Worm (Caenorhabditis elegans) whole organism, L4 larva: ENCODE data around the gene ZK822.9.
A peak's percentile ranks its signal among the peaks of the same experiment; 100 is the strongest.

Source experiments
- F10B5.3 ChIP-seq: sonication (generic microtip); optimal IDR thresholded peaks from 2 replicates; lab custom pipeline; 2016; ENCODE audit warnings: mild to moderate bottlenecking, missing genetic modification characterization, missing compliant biosample characterization
- F37D6.2 ChIP-seq: sonication (generic microtip); optimal IDR thresholded peaks from 2 replicates; lab custom pipeline; 2016; ENCODE audit warnings: mild to moderate bottlenecking, missing genetic modification characterization, missing compliant biosample characterization
- F49E8.2 ChIP-seq: sonication (generic microtip); optimal IDR thresholded peaks from 2 replicates; lab custom pipeline; 2016; ENCODE audit warnings: missing compliant biosample characterization, mild to moderate bottlenecking, missing genetic modification characterization, borderline replicate concordance
- T20F7.1 ChIP-seq: fragments of 200-800 bp; sonication (Bioruptor generic); optimal IDR thresholded peaks from 2 replicates; lab custom pipeline; 2018; ENCODE audit warnings: mild to moderate bottlenecking, missing genetic modification characterization, missing compliant biosample characterization
- Y105C5A.15 ChIP-seq: fragments of 200-800 bp; sonication (Bioruptor generic); IDR thresholded peaks from 2 replicates; pipeline ENCODE4 v1.3.6; 2022; ENCODE audit warnings: missing genetic modification characterization, missing compliant biosample characterization
- Y48G9A.11 ChIP-seq: fragments of 200-800 bp; sonication (Bioruptor generic); IDR thresholded peaks from 2 replicates; pipeline ENCODE4 v1.3.6; 2022; ENCODE audit warnings: missing genetic modification reagents, missing genetic modification characterization, missing compliant biosample characterization
- ZK337.2 ChIP-seq: fragments of 200-800 bp; sonication (Bioruptor generic); IDR thresholded peaks from 2 replicates; pipeline ENCODE4 v1.3.6; 2022; ENCODE audit warnings: missing genetic modification reagents, missing genetic modification characterization, missing compliant biosample characterization
- aha-1 ChIP-seq: fragments of 150-350 bp; peaks from one replicate; lab custom pipeline; 2014; ENCODE audit warnings: missing biosample characterization, missing genetic modification characterization
- attf-4 ChIP-seq: sonication (generic microtip); optimal IDR thresholded peaks from 3 replicates; lab custom pipeline; 2017; ENCODE audit warnings: missing biosample characterization, missing genetic modification characterization
- ceh-20 ChIP-seq: fragments of 200-800 bp; sonication (Bioruptor generic); IDR thresholded peaks from 2 replicates; pipeline ENCODE4 v1.3.6; 2022; ENCODE audit warnings: missing genetic modification reagents, missing genetic modification characterization, missing compliant biosample characterization
- ceh-28 ChIP-seq: fragments of 150-350 bp; optimal IDR thresholded peaks from 2 replicates; lab custom pipeline; 2014; ENCODE audit warnings: missing biosample characterization, missing genetic modification reagents, missing genetic modification characterization
- ceh-44 ChIP-seq: fragments of 200-800 bp; sonication (Bioruptor generic); IDR thresholded peaks from 2 replicates; pipeline ENCODE4 v1.3.6; 2022; ENCODE audit warnings: missing genetic modification reagents, missing genetic modification characterization, missing compliant biosample characterization
- daf-19 ChIP-seq: fragments of 200-800 bp; sonication (Bioruptor generic); conservative IDR thresholded peaks from 2 replicates; pipeline ENCODE4 v1.3.6; 2022; ENCODE audit warnings: missing genetic modification characterization, missing compliant biosample characterization
- daf-8 ChIP-seq: fragments of 200-800 bp; sonication (Bioruptor generic); IDR thresholded peaks from 2 replicates; pipeline ENCODE4 v1.3.6; 2022; ENCODE audit warnings: missing genetic modification characterization, missing compliant biosample characterization
- dmd-8 ChIP-seq: fragments of 200-800 bp; sonication (Bioruptor generic); IDR thresholded peaks from 2 replicates; pipeline ENCODE4 v1.3.6; 2022; ENCODE audit warnings: missing genetic modification characterization, missing compliant biosample characterization
- dpl-1 ChIP-seq: fragments of 150-350 bp; optimal IDR thresholded peaks from 2 replicates; lab custom pipeline; 2014; ENCODE audit warnings: missing biosample characterization, missing genetic modification reagents, missing genetic modification characterization
- dve-1 ChIP-seq: sonication (generic microtip); optimal IDR thresholded peaks from 2 replicates; lab custom pipeline; 2017; ENCODE audit warnings: antibody characterized with exemption, mild to moderate bottlenecking, missing genetic modification characterization, missing compliant biosample characterization; ENCODE audit not compliant: insufficient read depth
- fos-1 ChIP-seq: fragments of 150-350 bp; optimal IDR thresholded peaks from 2 replicates; lab custom pipeline; 2014; ENCODE audit warnings: missing biosample characterization, missing genetic modification characterization
- gei-8 ChIP-seq: fragments of 200-800 bp; sonication (Bioruptor generic); optimal IDR thresholded peaks from 2 replicates; lab custom pipeline; 2018; ENCODE audit warnings: mild to moderate bottlenecking, missing genetic modification characterization, missing compliant biosample characterization
- hif-1 ChIP-seq, 2 experiments: sonication (generic microtip); optimal IDR thresholded peaks; 2 replicates each; lab custom pipeline; 2016 to 2017; ENCODE audit warnings: missing compliant biosample characterization in 2 of 2, missing genetic modification characterization in 2 of 2, missing genetic modification reagents in 2 of 2, missing genotype in 2 of 2, mild to moderate bottlenecking in 1 of 2
- hlh-30 ChIP-seq: sonication (generic microtip); optimal IDR thresholded peaks from 2 replicates; lab custom pipeline; 2017; ENCODE audit warnings: antibody characterized with exemption, mild to moderate bottlenecking, missing genetic modification characterization, missing compliant biosample characterization; ENCODE audit not compliant: insufficient read depth
- hmg-1.1 ChIP-seq: fragments of 200-800 bp; sonication (Bioruptor generic); IDR thresholded peaks from 2 replicates; pipeline ENCODE4 v1.3.6; 2022; ENCODE audit warnings: missing genetic modification reagents, missing genetic modification characterization, missing compliant biosample characterization
- lin-29 ChIP-seq: fragments of 200-800 bp; sonication (Bioruptor generic); IDR thresholded peaks from 2 replicates; pipeline ENCODE4 v1.3.6; 2022; ENCODE audit warnings: missing genetic modification reagents, missing genetic modification characterization, missing compliant biosample characterization
- lin-38 ChIP-seq: fragments of 200-800 bp; sonication (Bioruptor generic); IDR thresholded peaks from 2 replicates; pipeline ENCODE4 v1.3.6; 2022; ENCODE audit warnings: missing genetic modification reagents, missing genetic modification characterization, missing compliant biosample characterization
- lin-39 ChIP-seq: fragments of 150-350 bp; optimal IDR thresholded peaks from 2 replicates; lab custom pipeline; 2014; ENCODE audit warnings: missing biosample characterization, missing genetic modification reagents, missing genetic modification characterization
- lsy-2 ChIP-seq, 2 experiments: fragments of 150-350 bp in 1 of 2; sonication (generic microtip) in 1 of 2; optimal IDR thresholded peaks; 2 replicates each; lab custom pipeline; 2014 to 2017; ENCODE audit warnings: missing biosample characterization in 2 of 2, missing genetic modification characterization in 2 of 2
- madf-5 ChIP-seq, 2 experiments: fragments of 200-800 bp; sonication (Bioruptor generic); IDR thresholded peaks; 2 replicates each; pipeline ENCODE4 v1.3.6; 2022; ENCODE audit warnings: missing compliant biosample characterization in 2 of 2, missing genetic modification characterization in 2 of 2
- madf-9 ChIP-seq: fragments of 200-800 bp; sonication (Bioruptor generic); conservative IDR thresholded peaks from 2 replicates; pipeline ENCODE4 v1.3.6; 2022; ENCODE audit warnings: missing genetic modification reagents, missing genetic modification characterization, missing compliant biosample characterization
- mdl-1 ChIP-seq, 2 experiments: fragments of 150-350 bp in 1 of 2; sonication (generic microtip) in 1 of 2; optimal IDR thresholded peaks; 2 replicates each; lab custom pipeline; 2014 to 2017; ENCODE audit warnings: missing biosample characterization in 2 of 2, missing genetic modification characterization in 2 of 2
- mep-1 ChIP-seq: fragments of 150-350 bp; sonication (generic microtip); optimal IDR thresholded peaks from 3 replicates; lab custom pipeline; 2014; ENCODE audit warnings: missing biosample characterization, missing genetic modification characterization
- mes-2 ChIP-seq: sonication (generic microtip); optimal IDR thresholded peaks from 2 replicates; lab custom pipeline; 2016; ENCODE audit warnings: missing genotype, mild to moderate bottlenecking, missing genetic modification characterization, missing compliant biosample characterization; ENCODE audit not compliant: poor library complexity, severe bottlenecking
- nhr-11 ChIP-seq: fragments of 150-350 bp; optimal IDR thresholded peaks from 2 replicates; lab custom pipeline; 2014; ENCODE audit warnings: missing biosample characterization, missing genetic modification characterization
- nhr-237 ChIP-seq: sonication (generic microtip); optimal IDR thresholded peaks from 2 replicates; lab custom pipeline; 2017; ENCODE audit warnings: missing biosample characterization, missing genetic modification characterization
- nhr-48 ChIP-seq: sonication (generic microtip); optimal IDR thresholded peaks from 2 replicates; lab custom pipeline; 2016; ENCODE audit warnings: mild to moderate bottlenecking, missing genetic modification characterization, missing compliant biosample characterization
- nhr-76 ChIP-seq: fragments of 150-350 bp; optimal IDR thresholded peaks from 2 replicates; lab custom pipeline; 2014; ENCODE audit warnings: missing biosample characterization, missing genetic modification characterization
- pqm-1 ChIP-seq: sonication (generic microtip); optimal IDR thresholded peaks from 2 replicates; lab custom pipeline; 2017; ENCODE audit warnings: missing biosample characterization, missing genetic modification characterization
- rbr-2 ChIP-seq: sonication (generic microtip); optimal IDR thresholded peaks from 2 replicates; lab custom pipeline; 2016; ENCODE audit warnings: missing genotype, missing genetic modification characterization, missing compliant biosample characterization
- set-16 ChIP-seq: fragments of 200-800 bp; sonication (Bioruptor generic); IDR thresholded peaks from 2 replicates; pipeline ENCODE4 v1.3.6; 2022; ENCODE audit warnings: missing genetic modification reagents, missing genetic modification characterization, missing compliant biosample characterization
- snpc-1.2 ChIP-seq: fragments of 200-800 bp; sonication (Bioruptor generic); IDR thresholded peaks from 2 replicates; pipeline ENCODE4 v1.3.6; 2022; ENCODE audit warnings: missing genetic modification reagents, missing genetic modification characterization, missing compliant biosample characterization
- snpc-4 ChIP-seq: fragments of 150-350 bp; optimal IDR thresholded peaks from 2 replicates; lab custom pipeline; 2014; ENCODE audit warnings: missing biosample characterization, missing genetic modification characterization
- spr-3 ChIP-seq: fragments of 200-800 bp; sonication (Bioruptor generic); optimal IDR thresholded peaks from 2 replicates; lab custom pipeline; 2018; ENCODE audit warnings: mild to moderate bottlenecking, missing genetic modification characterization, missing compliant biosample characterization
- unc-62 ChIP-seq, 3 experiments: fragments of 150-350 bp in 1 of 3; sonication (generic microtip); optimal IDR thresholded peaks in 2 of 3; peaks in 1 of 3; 1 replicate in 1 of 3; 2 replicates in 2 of 3; lab custom pipeline; 2014 to 2017; ENCODE audit warnings: missing biosample characterization in 3 of 3, missing genetic modification characterization in 3 of 3, missing genetic modification reagents in 3 of 3, missing genotype in 1 of 3
- zfp-2 ChIP-seq: sonication (generic microtip); optimal IDR thresholded peaks from 2 replicates; lab custom pipeline; 2016; ENCODE audit warnings: mild to moderate bottlenecking, missing genetic modification characterization, missing compliant biosample characterization
- ztf-11 ChIP-seq: fragments of 150-350 bp; optimal IDR thresholded peaks from 2 replicates; lab custom pipeline; 2014; ENCODE audit warnings: missing biosample characterization, missing genetic modification characterization

Gene ZK822.9

DNA sequence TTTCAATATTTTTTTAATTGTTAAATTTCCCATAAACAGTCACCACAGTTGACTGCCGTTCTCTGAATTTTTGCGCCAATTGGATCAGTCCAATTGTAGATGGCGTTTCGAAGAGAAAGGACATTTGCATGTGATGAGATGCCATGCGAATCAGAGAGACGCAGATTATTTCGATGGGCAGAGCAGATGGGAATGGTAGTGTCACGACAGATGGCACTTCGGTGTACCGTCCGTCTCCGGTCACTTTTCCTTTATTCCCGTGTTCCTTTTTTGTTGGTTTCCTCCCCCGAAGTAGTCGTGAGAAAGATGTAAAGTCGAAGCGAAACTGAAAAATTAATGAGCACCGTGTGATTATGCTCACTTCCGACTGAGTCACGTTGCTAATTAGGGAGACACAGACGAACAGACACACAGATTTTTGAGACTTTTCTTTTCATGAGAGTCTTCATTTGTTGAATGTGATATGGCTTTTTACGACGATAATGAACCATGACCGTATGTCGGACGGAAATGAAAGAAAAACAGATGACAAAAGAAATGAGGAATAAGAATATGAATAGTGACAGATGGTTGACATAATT, 48.0 kb upstream of the ZK822.9 start:
- TF ChIP-seq dve-1 (tag; lab: Kevin White, UChicago), result no peak
- 0 out of 2 replicates have a peak, but pooled peaks have one; percentile 42 for TF ChIP-seq dmd-8 (GFP tag; lab: Robert Waterston, UW)

DNA sequence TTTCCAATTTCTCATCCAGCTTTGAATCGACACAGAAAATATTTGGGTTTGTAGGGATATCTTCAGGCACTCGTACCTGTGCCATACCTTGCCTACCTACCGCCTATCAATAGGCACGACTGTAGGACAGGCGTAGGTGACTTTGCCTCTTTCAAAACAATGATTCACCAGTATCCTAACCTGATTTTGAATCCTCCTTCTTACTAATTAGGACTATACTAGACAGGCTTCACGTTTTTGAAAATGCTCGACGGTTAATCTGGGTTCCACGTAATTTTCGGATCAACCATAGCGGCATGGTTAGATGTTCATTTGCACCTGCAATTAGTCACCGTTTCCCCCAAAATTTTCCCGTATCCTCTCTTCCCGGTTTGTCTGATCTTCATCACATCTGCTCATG, 47.3 kb upstream of the ZK822.9 start:
- TF ChIP-seq Y48G9A.11 (GFP tag; lab: Robert Waterston, UW), result no peak
- TF ChIP-seq unc-62 (GFP tag; optimal IDR thresholded peaks at IDR 0.05 in 1 of 2; lab: Kevin White, UChicago), result peak in 1 of 2 experiments; percentile 65
- no peak for TF ChIP-seq unc-62 (tag; optimal IDR thresholded peaks at IDR 0.05; lab: Kevin White, UChicago)
- no peak for TF ChIP-seq pqm-1 (tag; lab: Kevin White, UChicago)
- no peak for TF ChIP-seq attf-4
- TF ChIP-seq aha-1 (tag; lab: Kevin White, UChicago), result peak; percentile 53

DNA sequence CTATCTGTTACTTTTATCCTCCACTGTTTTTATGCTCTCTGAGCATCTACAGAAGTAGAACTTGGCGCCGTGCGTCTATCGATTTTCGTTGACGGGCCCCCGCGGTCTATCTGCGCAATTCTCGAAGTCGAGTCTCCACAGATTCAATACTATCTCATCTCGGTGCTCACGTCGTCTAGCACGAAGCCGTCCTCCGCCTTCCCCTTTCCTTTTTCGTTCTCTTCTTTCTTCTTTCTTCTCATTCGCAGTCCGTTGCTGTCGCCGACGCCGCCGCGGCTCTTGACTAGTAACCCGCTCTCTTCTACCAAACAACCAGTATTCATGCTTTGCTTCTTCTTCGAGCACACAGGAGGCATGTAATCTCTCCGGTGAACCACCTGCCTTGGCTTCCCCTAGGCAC, 44.7 kb upstream of the ZK822.9 start:
- no peak for TF ChIP-seq attf-4
- peak; percentile 76 for TF ChIP-seq set-16 (GFP tag; lab: Robert Waterston, UW)
- TF ChIP-seq zfp-2 (tag; lab: Kevin White, UChicago), result no peak
- peak; percentile 67 for TF ChIP-seq rbr-2 (tag; lab: Kevin White, UChicago)
- TF ChIP-seq mdl-1 (tag; optimal IDR thresholded peaks at IDR 0.05; lab: Kevin White, UChicago), result peak in 1 of 2 experiments; percentile 14
- peak; percentile 15 for TF ChIP-seq hlh-30 (tag; lab: Kevin White, UChicago)
- no peak for TF ChIP-seq snpc-4
- TF ChIP-seq nhr-48 (tag; lab: Kevin White, UChicago), result no peak
- TF ChIP-seq nhr-237 (tag; lab: Kevin White, UChicago), result no peak
- TF ChIP-seq gei-8, result no peak
- TF ChIP-seq Y105C5A.15, result no peak
- no peak for TF ChIP-seq ceh-44 (GFP tag; lab: Robert Waterston, UW)
- TF ChIP-seq nhr-11 (tag; lab: Kevin White, UChicago), result peak; percentile 33
- no peak for TF ChIP-seq daf-8
- no peak for TF ChIP-seq lin-29
- TF ChIP-seq dve-1 (tag; lab: Kevin White, UChicago), result no peak
- no peak for TF ChIP-seq madf-5 (GFP tag; IDR thresholded peaks at IDR 0.05; lab: Robert Waterston, UW)
- no peak for TF ChIP-seq snpc-1.2 (GFP tag; lab: Robert Waterston, UW)
- no peak for TF ChIP-seq F49E8.2
- TF ChIP-seq F10B5.3 (tag; lab: Kevin White, UChicago), result no peak
- no peak for TF ChIP-seq lin-38 (GFP tag; lab: Robert Waterston, UW)
- no peak for TF ChIP-seq lin-39
- peak in 1 of 2 experiments; percentile 30 for TF ChIP-seq lsy-2 (tag; optimal IDR thresholded peaks at IDR 0.05; lab: Kevin White, UChicago)
- peak; percentile 18 for TF ChIP-seq mes-2
- TF ChIP-seq daf-19 (GFP tag; lab: Robert Waterston, UW), result no peak
- TF ChIP-seq hmg-1.1 (GFP tag; lab: Robert Waterston, UW), result peak; percentile 53
- TF ChIP-seq ztf-11 (tag; lab: Kevin White, UChicago), result no peak
- TF ChIP-seq hif-1 (tag; optimal IDR thresholded peaks at IDR 0.05; lab: Kevin White, UChicago), result no peak
- TF ChIP-seq ceh-20 (GFP tag; lab: Robert Waterston, UW), result 0 out of 2 replicates have a peak, but pooled peaks have one; percentile 26
- TF ChIP-seq aha-1 (tag; lab: Kevin White, UChicago), result peak; percentile 53
- peak; percentile 9 for TF ChIP-seq ceh-28 (tag; lab: Kevin White, UChicago)
- TF ChIP-seq madf-9 (GFP tag; lab: Robert Waterston, UW), result no peak
- TF ChIP-seq fos-1 (tag; lab: Kevin White, UChicago), result no peak
- no peak for TF ChIP-seq pqm-1 (tag; lab: Kevin White, UChicago)
- no peak for TF ChIP-seq unc-62 (GFP tag; optimal IDR thresholded peaks at IDR 0.05 in 1 of 2; lab: Kevin White, UChicago)
- no peak for TF ChIP-seq unc-62 (tag; optimal IDR thresholded peaks at IDR 0.05; lab: Kevin White, UChicago)
- no peak for TF ChIP-seq dpl-1 (GFP tag; lab: Kevin White, UChicago)
- peak; percentile 5 for TF ChIP-seq F37D6.2 (tag; lab: Kevin White, UChicago)
- no peak for TF ChIP-seq ZK337.2
- TF ChIP-seq spr-3, result no peak
- no peak for TF ChIP-seq nhr-76 (tag; lab: Kevin White, UChicago)
- TF ChIP-seq T20F7.1, result no peak
- TF ChIP-seq mep-1 (tag; lab: Kevin White, UChicago), result peak; percentile 35
